Fruit fly (Drosophila melanogaster): ENCODE measurements around the gene Ogdh.

DNA sequence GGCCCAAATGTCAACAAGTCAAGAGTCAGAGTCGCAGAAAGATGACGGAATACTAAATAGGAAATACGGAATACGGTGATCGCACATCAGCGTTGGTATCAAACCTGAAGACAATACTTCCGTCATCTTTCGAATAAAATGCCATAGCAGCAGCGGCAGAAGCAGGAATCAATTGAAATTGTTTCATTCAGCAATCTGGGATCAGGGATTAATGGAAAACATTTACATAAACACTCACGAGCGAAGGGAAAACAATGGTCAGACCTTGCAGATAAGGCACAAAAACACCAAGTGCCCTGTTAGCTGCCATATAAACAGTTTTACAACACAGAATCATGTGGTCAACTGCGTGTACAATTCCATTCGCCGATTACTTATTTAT is 50.8 kb downstream of the Ogdh start:
- no peak for TF ChIP-seq CTCF (optimal IDR thresholded peaks at IDR 0.05)
- TF ChIP-seq CG8478 (optimal IDR thresholded peaks at IDR 0.05), result no peak

All from S2 (cell line).